Fruit fly (Drosophila melanogaster): ENCODE data around the gene CG8034.

The CG8034 gene

dm6 chrX:19314283-19315178 lies 16.6 kb upstream of the CG8034 start:
- TF ChIP-seq CTCF (optimal IDR thresholded peaks at IDR 0.05) (no peak), CG8478 (optimal IDR thresholded peaks at IDR 0.05) (no peak)

- no peak for TF ChIP-seq CG8478 (optimal IDR thresholded peaks at IDR 0.05)
- TF ChIP-seq CTCF (optimal IDR thresholded peaks at IDR 0.05): no peak
These were observed 11.7 kb upstream of the CG8034 start for dm6 chrX:19309648-19310047.

- TF ChIP-seq CG8478 (optimal IDR thresholded peaks at IDR 0.05) (no peak), CTCF (optimal IDR thresholded peaks at IDR 0.05) (no peak)
These were observed 10.0 kb upstream of the CG8034 start, which contains the start of gene CG8051 for dm6 chrX:19307810-19308456. TSS of gene CG8051 (minus strand) at chrX:19307925.

DNA sequence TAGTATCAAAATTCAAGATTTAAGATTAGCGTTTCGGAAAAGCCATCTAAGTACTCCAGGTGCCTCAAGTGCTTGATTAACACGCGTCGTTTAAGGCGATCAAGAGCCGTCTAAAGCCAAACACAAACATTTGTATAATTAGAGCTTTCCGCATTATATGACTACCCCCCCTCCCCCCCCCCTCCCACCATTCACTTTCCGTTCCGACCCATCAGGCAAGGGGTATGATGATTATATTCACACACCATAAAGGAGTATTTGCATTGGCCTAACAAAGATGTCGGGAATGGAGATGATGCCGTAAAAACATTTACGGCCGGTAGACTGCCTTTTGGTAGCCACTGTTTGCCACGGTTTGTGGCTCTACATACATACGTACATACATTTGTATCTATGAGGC lies 8.6 kb upstream of the CG8034 start:
- no peak for TF ChIP-seq CG8478 (optimal IDR thresholded peaks at IDR 0.05)

dm6 chrX:19305172-19305571 lies 7.2 kb upstream of the CG8034 start:
- TF ChIP-seq CG8478 (optimal IDR thresholded peaks at IDR 0.05) (no peak), CTCF (optimal IDR thresholded peaks at IDR 0.05) (no peak)

dm6 chrX:19299367-19299766 lies 1.4 kb upstream of the CG8034 start:
- TF ChIP-seq CTCF (optimal IDR thresholded peaks at IDR 0.05): no peak
- TF ChIP-seq CG8478 (optimal IDR thresholded peaks at IDR 0.05): no peak

dm6 chrX:19298785-19299114 lies 788 bp upstream of the CG8034 start:
- TF ChIP-seq CG8478 (optimal IDR thresholded peaks at IDR 0.05) (no peak), CTCF (optimal IDR thresholded peaks at IDR 0.05) (no peak)

DNA sequence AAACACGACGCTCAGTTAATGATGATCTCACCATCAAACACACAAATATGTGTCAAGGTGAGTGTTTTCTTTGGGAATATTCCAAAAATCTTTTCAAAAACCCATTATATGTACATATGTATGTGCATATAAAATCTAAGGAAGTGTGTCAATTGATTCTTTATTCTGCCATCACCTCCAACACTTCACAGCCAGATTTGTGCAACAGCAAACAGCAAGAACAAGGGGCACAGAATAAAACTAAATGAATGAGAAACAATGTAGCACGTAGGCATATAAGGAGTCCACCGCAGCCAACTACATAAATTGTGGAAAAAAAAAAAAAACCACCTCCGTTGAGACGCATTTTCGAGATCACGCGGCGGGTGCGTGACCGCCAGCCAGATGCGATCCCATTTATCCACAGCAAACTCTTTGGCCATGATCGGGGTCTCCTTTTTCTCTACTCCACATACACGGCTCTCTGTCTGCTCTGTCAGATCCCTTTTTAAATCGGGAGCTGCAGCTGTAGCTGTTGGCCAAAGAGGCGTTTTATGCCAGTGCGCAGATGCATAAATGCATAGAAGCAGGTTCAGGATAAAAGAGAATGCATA lies 2.0 kb downstream of the CG8034 start:
- TF ChIP-seq CG8478 (optimal IDR thresholded peaks at IDR 0.05) (no peak), CTCF (optimal IDR thresholded peaks at IDR 0.05) (no peak)

- TF ChIP-seq CG8478 (optimal IDR thresholded peaks at IDR 0.05) (no peak), CTCF (optimal IDR thresholded peaks at IDR 0.05) (no peak)
These were observed 3.0 kb downstream of the CG8034 start for dm6 chrX:19294953-19295352.

DNA sequence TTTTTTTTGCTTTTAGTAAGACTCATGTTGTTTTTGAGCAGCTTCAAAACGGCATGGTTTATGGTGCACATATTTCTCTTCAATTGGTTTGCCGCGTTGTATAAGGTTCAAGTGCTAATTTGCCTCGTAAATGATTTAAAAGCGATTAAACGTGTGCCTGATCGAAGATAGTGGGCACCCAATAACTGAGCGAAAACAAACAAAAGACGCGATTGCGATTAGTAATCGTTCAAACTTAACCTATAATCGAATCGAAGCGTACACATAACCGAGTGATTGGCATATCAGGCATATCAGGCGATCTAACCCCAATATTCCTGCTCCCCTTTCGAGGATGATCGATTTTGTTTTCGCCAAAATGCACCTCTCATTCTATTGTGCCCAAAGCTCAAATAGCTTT lies 3.9 kb downstream of the CG8034 start:
- no peak for TF ChIP-seq CTCF (optimal IDR thresholded peaks at IDR 0.05)
- TF ChIP-seq CG8478 (optimal IDR thresholded peaks at IDR 0.05): no peak

- TF ChIP-seq CTCF (optimal IDR thresholded peaks at IDR 0.05) (no peak), CG8478 (optimal IDR thresholded peaks at IDR 0.05) (no peak)
These were observed 4.6 kb downstream of the CG8034 start for dm6 chrX:19293320-19293719.

DNA sequence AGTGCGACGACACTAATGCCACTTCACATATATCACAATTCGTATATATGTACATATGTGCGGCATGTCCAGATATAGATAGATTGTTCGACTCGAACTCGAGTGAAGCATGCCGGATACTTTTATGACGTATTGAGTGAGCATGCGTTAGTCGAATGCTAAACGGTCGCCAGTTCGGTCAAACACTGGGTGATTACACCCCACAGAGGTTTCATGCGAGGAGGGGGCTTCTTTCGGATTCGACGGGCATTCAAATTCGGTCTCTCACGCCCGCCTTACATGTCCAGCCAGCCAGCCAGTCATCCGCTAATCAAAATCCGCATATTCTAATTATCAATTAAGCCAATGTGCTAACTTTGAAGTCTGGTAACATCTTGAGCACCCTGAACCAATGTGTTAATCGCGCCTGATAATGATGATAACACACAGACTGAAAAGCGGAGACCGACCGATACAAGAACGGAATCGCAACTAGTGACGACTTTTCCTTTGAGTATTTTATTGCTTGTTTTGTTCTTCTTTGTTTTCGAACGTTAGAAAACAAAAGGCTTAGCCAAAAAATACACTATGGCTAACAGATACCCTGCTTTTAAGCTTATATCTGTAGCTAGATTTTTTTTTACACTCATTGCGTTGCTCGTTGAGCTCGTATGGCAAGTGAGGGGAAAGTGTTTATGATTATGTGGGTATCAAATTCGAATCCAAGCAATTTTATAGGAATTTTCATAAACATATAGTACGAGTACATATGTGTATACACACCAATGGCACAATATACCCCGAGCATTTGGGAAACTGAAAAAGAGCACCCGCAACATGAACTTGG lies 6.0 kb downstream of the CG8034 start:
- no peak for TF ChIP-seq CTCF (optimal IDR thresholded peaks at IDR 0.05)
- TF ChIP-seq CG8478 (optimal IDR thresholded peaks at IDR 0.05): no peak

DNA sequence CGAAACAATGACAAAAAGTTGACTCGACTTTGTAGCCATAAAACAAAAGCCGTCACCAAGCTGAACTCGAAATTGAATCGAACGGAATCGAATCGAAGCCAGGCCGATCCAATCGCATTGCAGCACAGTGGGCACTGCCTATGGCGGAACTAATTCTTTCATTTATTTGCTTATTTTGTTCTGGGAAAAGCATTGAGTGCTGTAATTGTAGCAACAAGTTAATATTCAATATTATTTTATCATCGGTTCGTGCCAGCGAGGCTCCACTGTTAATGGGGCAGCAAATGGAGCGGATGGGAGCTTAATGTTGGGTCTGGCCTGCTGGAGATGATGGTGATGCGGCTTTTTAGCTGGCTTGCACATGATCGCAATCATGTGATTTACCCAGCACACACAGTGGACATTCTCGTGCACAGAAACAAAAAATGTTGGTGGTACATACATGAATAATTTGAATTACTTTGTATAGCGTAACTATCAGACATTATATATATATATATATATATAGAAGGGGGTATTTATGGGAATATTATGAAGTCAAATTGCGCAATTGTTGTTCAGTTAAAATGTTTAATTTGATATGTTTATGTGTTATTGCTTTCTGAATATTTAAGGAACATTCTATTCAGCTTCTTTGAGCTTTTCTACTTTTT lies 8.5 kb downstream of the CG8034 start:
- no peak for TF ChIP-seq CTCF (optimal IDR thresholded peaks at IDR 0.05)
- TF ChIP-seq CG8478 (optimal IDR thresholded peaks at IDR 0.05): no peak

- TF ChIP-seq CTCF (optimal IDR thresholded peaks at IDR 0.05) (no peak), CG8478 (optimal IDR thresholded peaks at IDR 0.05) (no peak)
These were observed 10.2 kb downstream of the CG8034 start for dm6 chrX:19287784-19288183.

DNA sequence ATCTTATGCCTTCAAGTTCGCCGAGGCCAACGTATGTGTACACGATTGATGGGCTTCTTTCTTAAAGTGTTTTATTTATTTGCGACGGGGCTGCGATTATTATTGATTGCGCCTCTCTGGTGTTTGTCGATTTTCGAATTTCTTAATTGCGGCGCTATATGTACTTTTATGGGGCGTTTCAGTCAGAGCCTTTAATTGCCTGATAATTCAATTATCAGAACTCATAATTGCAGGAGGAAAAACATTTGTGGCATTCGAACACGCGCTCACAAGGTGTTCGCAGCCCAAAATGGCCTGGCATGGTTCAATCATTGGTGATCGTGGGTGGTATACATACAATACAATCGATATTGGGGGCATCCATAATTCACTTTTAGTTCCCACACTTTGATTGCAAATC lies 11.7 kb downstream of the CG8034 start:
- TF ChIP-seq CG8478 (optimal IDR thresholded peaks at IDR 0.05): no peak
- TF ChIP-seq CTCF (optimal IDR thresholded peaks at IDR 0.05): no peak
